Fruit fly (Drosophila melanogaster): Measurements from ENCODE around the gene Las.

Las gene

DNA sequence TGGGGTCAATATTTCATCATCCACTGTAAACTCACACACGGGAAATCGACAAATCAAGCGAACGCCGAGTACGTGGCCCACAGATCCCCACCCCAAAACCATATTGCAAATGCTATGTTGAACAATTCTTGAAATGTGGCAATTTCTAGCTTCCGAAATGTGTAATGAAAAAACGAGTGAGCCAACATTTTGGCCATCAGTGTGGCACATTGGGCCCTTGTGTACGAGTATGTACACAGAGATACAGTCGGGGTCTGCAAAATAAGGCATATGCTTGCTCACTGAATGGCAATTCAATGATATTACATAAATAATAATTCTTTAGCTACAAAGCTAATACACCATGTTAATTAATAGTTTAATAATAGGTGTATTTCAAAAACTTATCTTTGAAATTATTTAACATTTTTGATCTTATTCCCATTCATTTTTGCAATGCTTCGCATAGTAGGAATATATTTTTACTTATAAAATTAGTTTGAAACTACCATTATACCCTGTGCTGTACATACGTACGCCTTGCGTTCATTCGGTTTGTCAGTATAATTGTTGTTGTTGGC lies 32.5 kb downstream of the Las start (continued):
- TF ChIP-seq Mrtf (GFP tag; IDR thresholded peaks at IDR 0.05), result peak; percentile 78
- peak; percentile 70 for TF ChIP-seq CG11398 (GFP tag; optimal IDR thresholded peaks at IDR 0.05)
- TF ChIP-seq Ravus (GFP tag; IDR thresholded peaks at IDR 0.05), result peak; percentile 20
- peak; percentile 14; the same call in 1 of the 3 replicates for TF ChIP-seq knrl (GFP tag; IDR thresholded peaks at IDR 0.05; ENCODE audit: partially characterized antibody)
- peak; percentile 52; the same call in 1 of the 2 replicates for TF ChIP-seq ham (GFP tag; IDR thresholded peaks at IDR 0.05)
- peak; percentile 85 for TF ChIP-seq CG11093 (GFP tag; IDR thresholded peaks at IDR 0.05)
- no peak for TF ChIP-seq CG16813 (GFP tag; IDR thresholded peaks at IDR 0.05; ENCODE audit: partially characterized antibody)
- no peak for TF ChIP-seq CG13287 (GFP tag; IDR thresholded peaks at IDR 0.05; ENCODE audit: partially characterized antibody)
- no peak for TF ChIP-seq Doc3 (GFP tag; IDR thresholded peaks at IDR 0.05; ENCODE audit: partially characterized antibody)
- TF ChIP-seq cato (GFP tag; optimal IDR thresholded peaks at IDR 0.05; ENCODE audit: borderline replicate concordance), result peak; percentile 58
- TF ChIP-seq CG7556 (GFP tag; optimal IDR thresholded peaks at IDR 0.05), result peak; percentile 89
- peak; percentile 72 for TF ChIP-seq CG5245 (GFP tag; optimal IDR thresholded peaks at IDR 0.05)
- TF ChIP-seq CG33213 (GFP tag; optimal IDR thresholded peaks at IDR 0.05), result peak; percentile 65
- peak; percentile 78 for TF ChIP-seq cas (GFP tag; IDR thresholded peaks at IDR 0.05)
- TF ChIP-seq CG4328 (GFP tag; optimal IDR thresholded peaks at IDR 0.05), result peak; percentile 87
- TF ChIP-seq CG10267 (tag; optimal IDR thresholded peaks at IDR 0.05), result peak; percentile 79
- peak; percentile 58 for TF ChIP-seq CG17912 (GFP tag; optimal IDR thresholded peaks at IDR 0.05)
- no peak for TF ChIP-seq usp (GFP tag; optimal IDR thresholded peaks at IDR 0.05)
- TF ChIP-seq pum (GFP tag; optimal IDR thresholded peaks at IDR 0.05), result peak; percentile 56
- peak; percentile 54; the same call in 1 of the 2 replicates for TF ChIP-seq CG10321 (GFP tag; IDR thresholded peaks at IDR 0.05)
- TF ChIP-seq CG13624 (GFP tag; optimal IDR thresholded peaks at IDR 0.05), result peak; percentile 77
- TF ChIP-seq CG33557 (GFP tag; optimal IDR thresholded peaks at IDR 0.05), result peak; percentile 63
- TF ChIP-seq D19B (GFP tag; optimal IDR thresholded peaks at IDR 0.05), result peak; percentile 68
- peak; percentile 56 for TF ChIP-seq tup (GFP tag; optimal IDR thresholded peaks at IDR 0.05)
- TF ChIP-seq yki (optimal IDR thresholded peaks at IDR 0.05), result no peak
- no peak for TF ChIP-seq Gsc (GFP tag; IDR thresholded peaks at IDR 0.05)
- TF ChIP-seq CG11696 (GFP tag; IDR thresholded peaks at IDR 0.05), result peak; percentile 95
- TF ChIP-seq CG8478 (optimal IDR thresholded peaks at IDR 0.05), result no peak
- peak; percentile 78 for TF ChIP-seq CG10366 (GFP tag; IDR thresholded peaks at IDR 0.05)
- TF ChIP-seq fd96Cb (tag; optimal IDR thresholded peaks at IDR 0.05), result peak; percentile 84
- TF ChIP-seq Jarid2 (GFP tag; optimal IDR thresholded peaks at IDR 0.05), result peak; percentile 46
- peak; percentile 33 for TF ChIP-seq CTCF (GFP tag; optimal IDR thresholded peaks at IDR 0.05)
- no peak for TF ChIP-seq z (GFP tag; IDR thresholded peaks at IDR 0.05)
- 0 out of 2 replicates have a peak, but pooled peaks have one; percentile 50 for TF ChIP-seq CG1024 (GFP tag; IDR thresholded peaks at IDR 0.05)
- TF ChIP-seq CG1602 (GFP tag; optimal IDR thresholded peaks at IDR 0.05), result peak; percentile 81
- TF ChIP-seq chn (GFP tag; optimal IDR thresholded peaks at IDR 0.05), result peak; percentile 78
- no peak; the same call in none of the 2 replicates for TF ChIP-seq Rx (GFP tag; IDR thresholded peaks at IDR 0.05)
- no peak for TF ChIP-seq Scr (GFP tag; IDR thresholded peaks at IDR 0.05; ENCODE audit: partially characterized antibody)
- peak; percentile 85 for TF ChIP-seq zfh2 (GFP tag; optimal IDR thresholded peaks at IDR 0.05)
- peak; percentile 55; the same call in 1 of the 2 replicates for TF ChIP-seq CG17612 (GFP tag; IDR thresholded peaks at IDR 0.05)
- peak; percentile 66 for TF ChIP-seq gcm2 (GFP tag; optimal IDR thresholded peaks at IDR 0.05)
- TF ChIP-seq Lim3 (GFP tag; IDR thresholded peaks at IDR 0.05), result peak; percentile 52; the same call in 1 of the 2 replicates
- peak; percentile 31 for TF ChIP-seq Sry-δ (GFP tag; optimal IDR thresholded peaks at IDR 0.05)
- peak; percentile 67 for TF ChIP-seq CG8089 (GFP tag; optimal IDR thresholded peaks at IDR 0.05)
- no peak for TF ChIP-seq sna (GFP tag; IDR thresholded peaks at IDR 0.05; ENCODE audit: partially characterized antibody)
- no peak for TF ChIP-seq D (optimal IDR thresholded peaks at IDR 0.05)
- TF ChIP-seq D (GFP tag; optimal IDR thresholded peaks at IDR 0.05), result peak; percentile 81
- peak; percentile 73 for TF ChIP-seq CG2116 (GFP tag; optimal IDR thresholded peaks at IDR 0.05)
- peak; percentile 82 for TF ChIP-seq Mad (GFP tag; optimal IDR thresholded peaks at IDR 0.05)
- TF ChIP-seq bcd (GFP tag; optimal IDR thresholded peaks at IDR 0.05), result peak; percentile 87
- TF ChIP-seq tap (tag; optimal IDR thresholded peaks at IDR 0.05), result peak; percentile 92
- peak; percentile 78 for TF ChIP-seq Fer2 (tag; optimal IDR thresholded peaks at IDR 0.05)

All from whole organism, embryonic.